Fruit fly (Drosophila melanogaster): ENCODE measurements around the gene CG1428.

DNA sequence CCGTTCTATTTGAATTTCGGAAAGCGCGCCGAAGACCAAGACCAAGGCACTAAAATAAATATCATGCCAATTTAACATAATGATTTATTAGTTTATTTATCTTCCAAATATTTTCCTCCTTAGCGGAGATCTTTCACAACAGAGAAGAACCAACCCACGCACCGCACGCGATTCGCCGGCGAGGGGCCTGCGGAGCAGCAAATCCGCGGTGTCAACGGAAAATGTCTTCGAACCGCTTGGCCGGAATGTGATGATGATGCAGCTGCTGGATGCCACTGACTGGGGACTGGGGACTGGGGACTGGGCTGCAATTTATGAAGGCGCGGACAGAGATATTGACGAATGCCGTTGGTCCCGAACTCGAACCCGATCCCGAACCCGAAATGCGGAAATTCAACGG, 18.5 kb upstream of the CG1428 start:
- no peak for TF ChIP-seq CG15710 (tag; optimal IDR thresholded peaks at IDR 0.05)
- no peak for TF ChIP-seq gl (tag; optimal IDR thresholded peaks at IDR 0.05)
- no peak for TF ChIP-seq Snoo (tag; optimal IDR thresholded peaks at IDR 0.05)
- TF ChIP-seq Pif1B (GFP tag; optimal IDR thresholded peaks at IDR 0.05) = no peak
- no peak for TF ChIP-seq CG9948 (tag; optimal IDR thresholded peaks at IDR 0.05)
- no peak for TF ChIP-seq EcR (GFP tag; optimal IDR thresholded peaks at IDR 0.05)
- no peak for TF ChIP-seq CG8301 (tag; optimal IDR thresholded peaks at IDR 0.05)
- no peak for TF ChIP-seq CG34367 (tag; optimal IDR thresholded peaks at IDR 0.05)
